Fruit fly (Drosophila melanogaster) whole organism, prepupa: ENCODE data around the gene CG43759.

Experiments used
- dsx ChIP-seq: fragments of 200-800 bp; optimal IDR thresholded peaks from 3 replicates; lab custom pipeline; 2019; ENCODE audit warnings: missing biosample characterization, mild to moderate bottlenecking, missing genetic modification characterization, moderate library complexity; ENCODE audit not compliant: poor library complexity, severe bottlenecking
- fd59A ChIP-seq: fragments of 200-800 bp; sonication (Bioruptor generic); optimal IDR thresholded peaks from 2 replicates; lab custom pipeline; 2017; ENCODE audit warnings: missing biosample characterization, mild to moderate bottlenecking, missing genetic modification characterization, missing genetic modification reagents

DNA sequence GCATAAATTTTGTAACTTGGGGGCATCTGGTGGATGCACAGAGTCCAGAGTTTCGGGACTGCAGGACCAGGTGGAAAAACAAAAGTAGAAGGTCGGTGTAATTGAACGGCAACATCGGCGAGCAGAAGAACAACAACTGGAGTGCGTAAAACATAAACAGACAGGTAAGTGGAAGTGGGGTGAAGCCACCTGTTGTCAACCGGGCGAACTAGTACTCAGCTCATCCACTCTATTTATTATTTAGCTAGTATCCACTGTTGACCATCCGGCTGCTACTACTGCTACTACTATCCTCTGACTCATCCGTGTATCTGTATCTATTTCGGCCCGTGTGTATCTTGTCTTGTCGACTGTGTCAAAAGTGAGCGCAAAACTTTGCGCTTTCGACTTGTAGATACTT lies 6.5 kb downstream of the CG43759 start:
- no peak for TF ChIP-seq dsx (GFP tag; lab: Kevin White, UChicago)
- no peak for TF ChIP-seq fd59A (GFP tag; lab: Kevin White, UChicago)
